Worm (Caenorhabditis elegans): ENCODE results near the gene rgs-11.

Gene rgs-11

DNA sequence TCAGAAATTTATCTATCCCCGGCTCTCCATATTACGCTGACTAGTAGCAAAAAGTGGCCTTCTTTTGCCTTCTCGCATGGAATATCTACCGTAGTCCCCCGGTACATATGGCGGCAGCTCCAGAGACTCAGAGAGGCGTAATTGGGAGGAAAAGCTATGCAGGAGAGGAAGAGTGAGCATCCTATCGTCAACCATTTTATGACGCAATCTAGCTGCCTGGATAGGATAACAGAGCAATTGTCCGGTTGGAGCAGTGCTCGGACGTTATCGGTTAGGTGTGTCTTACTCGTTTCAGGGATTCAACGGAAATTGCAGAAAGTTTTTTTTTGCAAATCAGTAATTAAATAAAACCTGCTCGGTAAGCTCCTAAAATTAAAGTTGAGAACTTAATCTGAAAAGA, 7.2 kb upstream of the rgs-11 start:
- TF ChIP-seq fkh-10 (GFP tag; optimal IDR thresholded peaks at IDR 0.05): no peak
- TF ChIP-seq zip-5 (tag; optimal IDR thresholded peaks at IDR 0.05): no peak
- no peak for TF ChIP-seq madf-2 (tag; optimal IDR thresholded peaks at IDR 0.05)
- no peak for TF ChIP-seq pax-1 (tag; optimal IDR thresholded peaks at IDR 0.05)
- TF ChIP-seq ceh-34 (tag; optimal IDR thresholded peaks at IDR 0.05): no peak
- TF ChIP-seq ahr-1 (tag; optimal IDR thresholded peaks at IDR 0.05): no peak
- TF ChIP-seq elt-2 (tag; optimal IDR thresholded peaks at IDR 0.05): no peak

DNA sequence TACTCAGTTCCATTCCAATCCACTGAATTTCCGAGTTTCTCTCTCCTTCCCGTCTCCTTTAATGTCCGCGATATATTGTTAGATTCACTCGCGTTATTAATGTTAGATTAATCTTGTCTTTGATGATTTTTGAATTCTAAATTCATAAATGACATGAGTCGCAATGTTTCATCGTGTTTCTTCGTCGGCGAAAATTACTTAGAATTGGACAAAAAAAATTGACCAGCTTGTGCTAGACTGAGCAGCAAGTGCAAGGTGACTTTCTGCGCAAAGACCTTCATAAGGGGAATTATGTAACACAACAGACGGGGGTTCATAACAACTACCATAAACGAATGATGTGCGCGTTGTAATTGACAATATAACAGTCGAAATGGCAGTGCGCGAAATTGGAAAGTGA, 6.0 kb upstream of the rgs-11 start:
- TF ChIP-seq sdc-2 (tag; optimal IDR thresholded peaks at IDR 0.05) (no peak), T23F11.4 (GFP tag; optimal IDR thresholded peaks at IDR 0.05) (no peak), pros-1 (tag; optimal IDR thresholded peaks at IDR 0.05) (no peak), C38D4.7 (GFP tag; optimal IDR thresholded peaks at IDR 0.05) (no peak), hlh-30 (tag; optimal IDR thresholded peaks at IDR 0.05; ENCODE audit: insufficient read depth) (no peak), K09A11.1 (tag; optimal IDR thresholded peaks at IDR 0.05; ENCODE audit: insufficient read depth) (no peak), sox-4 (tag; optimal IDR thresholded peaks at IDR 0.05) (no peak), odd-2 (tag; optimal IDR thresholded peaks at IDR 0.05) (no peak), C08G9.2 (tag; optimal IDR thresholded peaks at IDR 0.05) (no peak), ztf-16 (tag; optimal IDR thresholded peaks at IDR 0.05) (no peak), pha-2 (tag; optimal IDR thresholded peaks at IDR 0.05) (no peak), ets-4 (tag; optimal IDR thresholded peaks at IDR 0.05) (no peak), madf-2 (tag; optimal IDR thresholded peaks at IDR 0.05) (no peak), hlh-8 (tag; optimal IDR thresholded peaks at IDR 0.05) (no peak)

DNA sequence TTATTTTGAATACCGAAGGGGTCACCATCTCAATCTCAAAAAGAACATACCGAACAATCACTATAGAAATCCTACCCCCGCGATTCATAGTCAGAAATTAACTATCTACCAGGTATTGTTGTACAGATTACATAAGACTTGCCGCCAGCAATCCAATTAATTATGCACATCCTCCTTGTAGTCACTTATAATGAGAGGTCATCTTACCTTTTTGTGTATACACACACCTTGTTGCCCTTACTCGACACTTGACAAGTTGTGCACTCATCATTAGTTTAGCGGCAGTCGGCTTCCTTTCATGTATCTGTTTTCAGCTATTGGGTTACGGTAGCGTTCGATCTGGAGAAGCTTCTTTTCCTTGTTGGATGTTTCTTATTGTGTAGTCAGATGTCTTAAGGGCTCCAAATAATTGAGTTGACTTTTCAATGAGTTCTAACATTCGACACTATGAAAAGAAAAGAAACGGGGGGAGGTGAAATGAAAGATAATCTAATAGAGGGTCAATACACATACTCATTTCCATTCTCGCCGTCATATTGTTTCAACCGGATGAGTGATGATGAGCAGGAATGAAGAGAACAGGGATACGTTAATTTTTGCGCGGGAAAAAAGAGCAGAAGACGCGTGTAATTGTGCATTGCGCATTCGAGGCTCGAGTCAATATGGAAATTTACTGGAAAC, 4.8 kb upstream of the rgs-11 start:
- TF ChIP-seq unc-42 (tag; optimal IDR thresholded peaks at IDR 0.05) (peak; percentile 76), unc-86 (tag; optimal IDR thresholded peaks at IDR 0.05) (no peak)

DNA sequence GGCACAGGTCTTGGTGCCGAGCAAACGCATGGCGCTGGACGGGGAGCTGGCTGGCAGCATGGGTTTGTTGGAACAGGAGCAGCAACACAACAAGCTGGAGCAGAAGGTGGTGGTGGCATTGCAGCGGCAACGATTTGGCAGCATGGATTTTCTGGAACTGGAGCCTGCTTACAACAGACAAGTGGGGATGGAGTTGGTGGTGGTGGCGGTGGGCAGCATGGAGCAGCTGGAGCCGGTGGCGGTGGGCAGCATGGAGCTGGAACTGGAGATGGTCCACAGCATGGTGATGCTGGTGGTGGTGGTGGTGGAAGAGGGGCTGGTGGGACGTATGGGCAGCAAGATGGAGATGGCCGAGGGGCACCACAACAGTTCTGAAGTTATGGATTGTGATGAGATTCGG, 3.5 kb upstream of the rgs-11 start:
- TF ChIP-seq F13H6.1 (tag; optimal IDR thresholded peaks at IDR 0.05): no peak
- peak; percentile 1 for TF ChIP-seq pros-1 (tag; optimal IDR thresholded peaks at IDR 0.05)
- TF ChIP-seq npax-4 (tag; optimal IDR thresholded peaks at IDR 0.05): no peak

DNA sequence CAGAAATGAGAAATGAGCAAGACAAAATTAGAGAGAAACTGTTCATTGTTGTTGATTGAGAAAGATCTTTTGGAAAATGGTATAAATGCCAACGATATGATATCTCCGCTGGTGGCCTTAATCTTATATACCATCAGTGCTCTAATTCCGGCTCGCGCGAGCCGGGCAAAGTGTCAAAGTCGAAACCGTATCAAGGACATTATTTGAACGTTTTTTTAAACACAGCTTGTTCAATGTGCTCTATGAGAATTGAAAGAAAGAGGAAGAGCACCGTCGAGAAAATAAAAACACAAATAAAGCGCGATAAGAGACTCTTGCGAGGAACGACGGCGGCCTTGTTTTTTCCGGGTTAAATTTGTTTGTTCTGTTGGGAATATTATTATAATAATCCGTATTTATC, 2.9 kb upstream of the rgs-11 start, which contains the start of gene idpp-3:
Gene idpp-3, minus strand, starts transcription at position 101 of the 400 bp plus-strand sequence.
- no peak for TF ChIP-seq npax-4 (tag; optimal IDR thresholded peaks at IDR 0.05)
- TF ChIP-seq T23F11.4 (GFP tag; optimal IDR thresholded peaks at IDR 0.05): no peak
- no peak for TF ChIP-seq fax-1 (tag; optimal IDR thresholded peaks at IDR 0.05)
- TF ChIP-seq ceh-9 (tag; optimal IDR thresholded peaks at IDR 0.05): no peak
- TF ChIP-seq pag-3 (tag; optimal IDR thresholded peaks at IDR 0.05; ENCODE audit: borderline replicate concordance): no peak
- no peak for TF ChIP-seq pha-4 (tag; optimal IDR thresholded peaks at IDR 0.05)
- no peak for TF ChIP-seq ceh-19 (GFP tag; optimal IDR thresholded peaks at IDR 0.05)
- TF ChIP-seq K02D7.2 (tag; optimal IDR thresholded peaks at IDR 0.05): no peak
- TF ChIP-seq odd-2 (tag; optimal IDR thresholded peaks at IDR 0.05): no peak
- TF ChIP-seq elt-2 (tag; optimal IDR thresholded peaks at IDR 0.05): no peak
- no peak for TF ChIP-seq unc-55 (GFP tag; optimal IDR thresholded peaks at IDR 0.05)
- no peak for TF ChIP-seq K09A11.1 (tag; optimal IDR thresholded peaks at IDR 0.05; ENCODE audit: insufficient read depth)

DNA sequence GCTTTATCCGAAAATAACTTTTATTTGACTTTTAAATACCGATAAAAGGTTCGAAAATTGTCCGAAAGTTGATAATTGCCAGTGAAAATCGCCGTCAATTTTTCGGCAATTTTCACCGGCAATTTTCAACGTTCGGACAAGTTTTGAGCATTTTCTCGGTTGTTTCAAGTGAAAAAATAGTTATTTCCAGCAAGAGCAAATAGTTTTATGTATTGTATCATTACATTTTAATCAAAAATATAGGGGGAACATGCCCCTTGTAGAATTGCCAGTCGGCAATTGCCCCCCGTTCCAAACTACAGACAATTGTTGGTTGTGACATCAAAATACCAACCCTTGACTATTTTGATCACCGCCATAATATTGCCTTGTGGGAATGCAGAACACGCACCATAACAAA, 1.9 kb upstream of the rgs-11 start, which contains the start of gene rgs-10:
Gene rgs-10, plus strand, starts transcription at position 301 of the 400 bp plus-strand sequence.
- TF ChIP-seq pha-2 (tag; optimal IDR thresholded peaks at IDR 0.05): no peak
- TF ChIP-seq sox-4 (tag; optimal IDR thresholded peaks at IDR 0.05): no peak
- TF ChIP-seq ceh-31 (tag; optimal IDR thresholded peaks at IDR 0.05): no peak
- TF ChIP-seq K09A11.1 (tag; optimal IDR thresholded peaks at IDR 0.05; ENCODE audit: insufficient read depth): no peak
- no peak for TF ChIP-seq elt-4 (tag; optimal IDR thresholded peaks at IDR 0.05)
- no peak for TF ChIP-seq dve-1 (tag; optimal IDR thresholded peaks at IDR 0.05)
- TF ChIP-seq nfya-1 (tag; optimal IDR thresholded peaks at IDR 0.05): no peak
- TF ChIP-seq ceh-34 (tag; optimal IDR thresholded peaks at IDR 0.05): no peak
- no peak for TF ChIP-seq sox-2 (GFP tag; IDR thresholded peaks at IDR 0.05)
- no peak for TF ChIP-seq unc-42 (tag; optimal IDR thresholded peaks at IDR 0.05)
- no peak for TF ChIP-seq hlh-30 (tag; optimal IDR thresholded peaks at IDR 0.05; ENCODE audit: insufficient read depth)
